Fruit fly (Drosophila melanogaster) whole organism, embryonic: ENCODE measurements around the gene CG32032.

Source experiments
- Blimp-1 ChIP-seq: fragments of 200-800 bp; sonication (Bioruptor generic); optimal IDR thresholded peaks from 3 replicates; lab custom pipeline; 2018; ENCODE audit warnings: missing biosample characterization, missing genetic modification characterization, mild to moderate bottlenecking, moderate library complexity, missing genetic modification reagents
- CG10274 ChIP-seq: fragments of 200-800 bp; sonication (Bioruptor generic); optimal IDR thresholded peaks from 3 replicates; lab custom pipeline; 2017; ENCODE audit warnings: missing biosample characterization, mild to moderate bottlenecking, missing genetic modification characterization
- CG11723 ChIP-seq: fragments of 200-800 bp; sonication (Bioruptor generic); optimal IDR thresholded peaks from 2 replicates; lab custom pipeline; 2017; ENCODE audit warnings: missing biosample characterization, mild to moderate bottlenecking, missing genetic modification characterization
- CG16863 ChIP-seq: fragments of 200-800 bp; sonication (Bioruptor generic); optimal IDR thresholded peaks from 3 replicates; lab custom pipeline; 2016; ENCODE audit warnings: missing biosample characterization, missing genetic modification characterization
- CG2712 ChIP-seq: fragments of 200-800 bp; optimal IDR thresholded peaks from 3 replicates; lab custom pipeline; 2019; ENCODE audit warnings: missing biosample characterization, mild to moderate bottlenecking, missing genetic modification characterization, moderate library complexity
- CG2889 ChIP-seq: fragments of 200-800 bp; sonication (Bioruptor generic); IDR thresholded peaks from 3 replicates; pipeline ENCODE4 v1.3.6; 2022; ENCODE audit warnings: missing biosample characterization, missing genetic modification characterization
- CG43689 ChIP-seq: fragments of 200-800 bp; sonication (Bioruptor generic); IDR thresholded peaks from 2 replicates; pipeline ENCODE4 v1.3.6; 2022; ENCODE audit warnings: missing biosample characterization, missing genetic modification characterization
- CG4617 ChIP-seq: fragments of 200-800 bp; sonication (Bioruptor generic); optimal IDR thresholded peaks from 3 replicates; lab custom pipeline; 2016; ENCODE audit warnings: missing biosample characterization, missing genetic modification characterization, borderline replicate concordance
- CG7987 ChIP-seq: fragments of 200-800 bp; sonication (Bioruptor generic); optimal IDR thresholded peaks from 2 replicates; lab custom pipeline; 2018; ENCODE audit warnings: missing biosample characterization, mild to moderate bottlenecking, missing genetic modification characterization, moderate library complexity
- CG8478 ChIP-seq: fragments of >200 bp; optimal IDR thresholded peaks from 2 replicates; lab custom pipeline; 2018
- CG9215 ChIP-seq: fragments of 200-800 bp; sonication (Bioruptor generic); IDR thresholded peaks from 2 replicates; pipeline ENCODE4 v1.3.6; 2022; ENCODE audit warnings: missing biosample characterization, missing genetic modification characterization
- Dbx ChIP-seq: fragments of 200-800 bp; sonication (Bioruptor generic); IDR thresholded peaks from 3 replicates; pipeline ENCODE4 v1.3.6; 2022; ENCODE audit warnings: missing biosample characterization, missing genetic modification characterization
- Dek ChIP-seq: fragments of 200-800 bp; sonication (Bioruptor generic); optimal IDR thresholded peaks from 3 replicates; lab custom pipeline; 2019; ENCODE audit warnings: missing biosample characterization, mild to moderate bottlenecking, missing genetic modification characterization, moderate library complexity
- Ets97D ChIP-seq: fragments of 200-800 bp; sonication (Bioruptor generic); optimal IDR thresholded peaks from 3 replicates; lab custom pipeline; 2016; ENCODE audit warnings: missing biosample characterization, missing genetic modification characterization
- HmgD ChIP-seq: fragments of 200-800 bp; sonication (Bioruptor generic); optimal IDR thresholded peaks from 3 replicates; lab custom pipeline; 2016; ENCODE audit warnings: missing biosample characterization, missing genetic modification characterization
- Hr78 ChIP-seq, 2 experiments: fragments of 200-800 bp in 1 of 2; fragments of >200 bp in 1 of 2; sonication (Bioruptor generic) in 1 of 2; optimal IDR thresholded peaks; 2 replicates each; lab custom pipeline; 2017 to 2019; ENCODE audit warnings: missing biosample characterization in 2 of 2, missing genetic modification characterization in 2 of 2, mild to moderate bottlenecking in 1 of 2, moderate library complexity in 1 of 2
- Lhr ChIP-seq: fragments of 200-800 bp; sonication (Bioruptor generic); optimal IDR thresholded peaks from 3 replicates; lab custom pipeline; 2017; ENCODE audit warnings: mild to moderate bottlenecking, missing biosample characterization, missing genetic modification reagents, missing genetic modification characterization
- MESR4 ChIP-seq: fragments of 200-800 bp; sonication (Bioruptor generic); optimal IDR thresholded peaks from 2 replicates; lab custom pipeline; 2018; ENCODE audit warnings: missing biosample characterization, mild to moderate bottlenecking, missing genetic modification characterization, moderate library complexity
- NFAT ChIP-seq: fragments of 200-800 bp; sonication (Bioruptor generic); IDR thresholded peaks from 2 replicates; pipeline ENCODE4 v1.3.6; 2022; ENCODE audit warnings: missing biosample characterization, missing genetic modification characterization
- Neu2 ChIP-seq: fragments of 200-800 bp; sonication (Bioruptor generic); optimal IDR thresholded peaks from 3 replicates; lab custom pipeline; 2016; ENCODE audit warnings: missing biosample characterization, missing genetic modification characterization, borderline replicate concordance
- Nf-YB ChIP-seq: fragments of 200-800 bp; sonication (Bioruptor generic); optimal IDR thresholded peaks from 3 replicates; lab custom pipeline; 2019; ENCODE audit warnings: missing biosample characterization, mild to moderate bottlenecking, missing genetic modification characterization, moderate library complexity
- Xrp1 ChIP-seq: fragments of 200-800 bp; sonication (Bioruptor generic); IDR thresholded peaks from 2 replicates; pipeline ENCODE4 v1.3.6; 2022; ENCODE audit warnings: missing biosample characterization, missing genetic modification characterization
- ac ChIP-seq: fragments of 200-800 bp; sonication (Bioruptor generic); optimal IDR thresholded peaks from 3 replicates; lab custom pipeline; 2017; ENCODE audit warnings: missing biosample characterization, mild to moderate bottlenecking, missing genetic modification characterization
- bigmax ChIP-seq: fragments of 200-800 bp; sonication (Bioruptor generic); optimal IDR thresholded peaks from 2 replicates; lab custom pipeline; 2018; ENCODE audit warnings: missing biosample characterization, mild to moderate bottlenecking, missing genetic modification characterization
- btn ChIP-seq: fragments of 200-800 bp; sonication (Bioruptor generic); optimal IDR thresholded peaks from 2 replicates; lab custom pipeline; 2016; ENCODE audit warnings: missing biosample characterization, missing genetic modification characterization
- chinmo ChIP-seq: fragments of 200-800 bp; sonication (Bioruptor generic); IDR thresholded peaks from 4 replicates; pipeline ENCODE4 v1.3.6; 2022; ENCODE audit warnings: missing biosample characterization, missing genetic modification characterization; ENCODE audit not compliant: partially characterized antibody
- cwo ChIP-seq: fragments of 200-800 bp; sonication (Bioruptor generic); optimal IDR thresholded peaks from 3 replicates; lab custom pipeline; 2017; ENCODE audit warnings: missing biosample characterization, missing genetic modification characterization, mild to moderate bottlenecking, moderate library complexity, missing genetic modification reagents
- dmrt99B ChIP-seq: fragments of 200-800 bp; sonication (Bioruptor generic); optimal IDR thresholded peaks from 2 replicates; lab custom pipeline; 2018; ENCODE audit warnings: missing biosample characterization, mild to moderate bottlenecking, missing genetic modification characterization, moderate library complexity
- emc ChIP-seq: fragments of 200-800 bp; sonication (Bioruptor generic); optimal IDR thresholded peaks from 2 replicates; lab custom pipeline; 2016; ENCODE audit warnings: missing biosample characterization, missing genetic modification characterization
- eyg ChIP-seq: fragments of 200-800 bp; sonication (Bioruptor generic); optimal IDR thresholded peaks from 3 replicates; lab custom pipeline; 2016; ENCODE audit warnings: missing biosample characterization, missing genetic modification characterization
- fd102C ChIP-seq: fragments of 200-800 bp; sonication (Bioruptor generic); optimal IDR thresholded peaks from 2 replicates; lab custom pipeline; 2018; ENCODE audit warnings: missing biosample characterization, mild to moderate bottlenecking, missing genetic modification characterization, moderate library complexity
- gcm2 ChIP-seq: fragments of 200-800 bp; sonication (Bioruptor generic); optimal IDR thresholded peaks from 2 replicates; lab custom pipeline; 2016; ENCODE audit warnings: missing biosample characterization, missing genetic modification characterization
- her ChIP-seq: fragments of 200-800 bp; sonication (Bioruptor generic); optimal IDR thresholded peaks from 2 replicates; lab custom pipeline; 2016; ENCODE audit warnings: missing biosample characterization, missing genetic modification characterization
- jing ChIP-seq: fragments of 200-800 bp; sonication (Bioruptor generic); optimal IDR thresholded peaks from 2 replicates; lab custom pipeline; 2018; ENCODE audit warnings: missing biosample characterization, mild to moderate bottlenecking, missing genetic modification characterization
- kah ChIP-seq: fragments of 200-800 bp; sonication (Bioruptor generic); optimal IDR thresholded peaks from 2 replicates; lab custom pipeline; 2018; ENCODE audit warnings: missing biosample characterization, mild to moderate bottlenecking, missing genetic modification characterization
- knrl ChIP-seq: fragments of 200-800 bp; sonication (Bioruptor generic); IDR thresholded peaks from 3 replicates; pipeline ENCODE4 v1.3.6; 2022; ENCODE audit warnings: missing biosample characterization, missing genetic modification characterization; ENCODE audit not compliant: partially characterized antibody
- lov ChIP-seq, 2 experiments: fragments of 200-800 bp in 1 of 2; fragments of >200 bp in 1 of 2; sonication (Bioruptor generic) in 1 of 2; IDR thresholded peaks in 1 of 2; optimal IDR thresholded peaks in 1 of 2; 2 replicates in 1 of 2; 3 replicates in 1 of 2; pipeline versions ENCODE4 v1.3.6 to Lab custom; 2017 to 2022; ENCODE audit warnings: missing biosample characterization in 1 of 2, missing genetic modification characterization in 1 of 2
- nmo ChIP-seq: fragments of 200-800 bp; sonication (Bioruptor generic); optimal IDR thresholded peaks from 2 replicates; lab custom pipeline; 2018; ENCODE audit warnings: missing biosample characterization, mild to moderate bottlenecking, missing genetic modification characterization, moderate library complexity
- onecut ChIP-seq: fragments of 200-800 bp; sonication (Bioruptor generic); IDR thresholded peaks from 2 replicates; pipeline ENCODE4 v1.3.6; 2022; ENCODE audit warnings: missing biosample characterization, missing genetic modification characterization
- otp ChIP-seq: fragments of 200-800 bp; sonication (Bioruptor generic); IDR thresholded peaks from 3 replicates; pipeline ENCODE4, ENCODE4 v1.3.6; 2022; ENCODE audit warnings: missing biosample characterization, missing genetic modification characterization
- pfk ChIP-seq: fragments of 200-800 bp; sonication (Bioruptor generic); optimal IDR thresholded peaks from 2 replicates; lab custom pipeline; 2018; ENCODE audit warnings: missing biosample characterization, mild to moderate bottlenecking, missing genetic modification characterization, moderate library complexity
- psq ChIP-seq: fragments of 200-800 bp; sonication (Bioruptor generic); optimal IDR thresholded peaks from 2 replicates; lab custom pipeline; 2017; ENCODE audit warnings: missing biosample characterization, missing genetic modification characterization
- row ChIP-seq: fragments of 200-800 bp; sonication (Bioruptor generic); IDR thresholded peaks from 3 replicates; pipeline ENCODE4 v1.3.6; 2022; ENCODE audit warnings: missing biosample characterization, missing genetic modification characterization
- seq ChIP-seq: fragments of 200-800 bp; sonication (Bioruptor generic); IDR thresholded peaks from 2 replicates; pipeline ENCODE4 v1.3.6; 2022; ENCODE audit warnings: missing biosample characterization, missing genetic modification characterization
- sim ChIP-seq: fragments of 200-800 bp; sonication (Bioruptor generic); IDR thresholded peaks from 2 replicates; pipeline ENCODE4 v1.3.6; 2022; ENCODE audit warnings: missing biosample characterization, missing genetic modification characterization
- sqz ChIP-seq: fragments of 200-800 bp; sonication (Bioruptor generic); optimal IDR thresholded peaks from 3 replicates; lab custom pipeline; 2018; ENCODE audit warnings: missing biosample characterization, mild to moderate bottlenecking, missing genetic modification characterization
- tin ChIP-seq: fragments of 200-800 bp; sonication (Bioruptor generic); optimal IDR thresholded peaks from 3 replicates; lab custom pipeline; 2016; ENCODE audit warnings: missing biosample characterization, missing genetic modification characterization
- tll ChIP-seq, 2 experiments: fragments of 200-800 bp in 1 of 2; fragments of >200 bp in 1 of 2; sonication (Bioruptor generic) in 1 of 2; optimal IDR thresholded peaks; 2 replicates each; lab custom pipeline; 2017 to 2019; ENCODE audit warnings: missing biosample characterization in 2 of 2, missing genetic modification characterization in 2 of 2, mild to moderate bottlenecking in 1 of 2, moderate library complexity in 1 of 2
- wor ChIP-seq: fragments of 200-800 bp; sonication (Bioruptor generic); IDR thresholded peaks from 2 replicates; pipeline ENCODE4 v1.3.6; 2022; ENCODE audit warnings: missing biosample characterization, missing genetic modification characterization
- zen2 ChIP-seq: fragments of 200-800 bp; sonication (Bioruptor generic); IDR thresholded peaks from 3 replicates; pipeline ENCODE4 v1.3.6; 2022; ENCODE audit warnings: missing biosample characterization, missing genetic modification characterization; ENCODE audit not compliant: partially characterized antibody

The CG32032 gene

DNA sequence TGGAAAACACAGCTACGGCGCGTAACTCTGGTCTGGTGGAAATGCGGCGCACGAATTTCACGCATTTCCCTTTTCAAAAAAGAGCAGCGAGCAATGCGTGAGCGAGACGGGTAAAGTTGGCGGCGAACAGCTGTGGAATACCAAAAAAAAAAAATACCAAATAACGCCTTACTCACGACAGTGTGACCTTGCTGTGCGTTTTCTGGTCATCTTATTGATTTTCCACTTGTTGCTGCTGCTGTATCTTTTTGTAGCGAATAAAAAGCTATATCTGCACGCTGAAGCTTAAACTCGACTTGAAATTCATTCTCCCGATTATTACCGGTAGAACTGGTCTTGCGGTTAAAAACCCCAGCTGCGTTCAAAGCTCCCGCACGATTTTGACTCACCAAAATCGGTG, 41.5 kb downstream of the CG32032 start, which contains the start of the genes bol and Dhpr (continued):
- no peak for TF ChIP-seq psq (GFP tag; lab: Kevin White, UChicago)
- TF ChIP-seq kah (GFP tag; lab: Kevin White, UChicago), result peak; percentile 96
- TF ChIP-seq CG9215 (GFP tag; lab: Robert Waterston, UW), result no peak
- TF ChIP-seq tin (GFP tag; lab: Kevin White, UChicago), result peak; percentile 24
- TF ChIP-seq CG2712, result peak; percentile 2
- peak; percentile 75 for TF ChIP-seq HmgD
- no peak for TF ChIP-seq CG43689
- no peak for TF ChIP-seq jing (GFP tag; lab: Kevin White, UChicago)
- no peak for TF ChIP-seq eyg
- no peak for TF ChIP-seq emc (GFP tag; lab: Kevin White, UChicago)
- TF ChIP-seq Neu2 (GFP tag; lab: Kevin White, UChicago), result no peak
- no peak for TF ChIP-seq gcm2 (GFP tag; lab: Kevin White, UChicago)
- no peak for TF ChIP-seq NFAT (GFP tag; lab: Robert Waterston, UW)
- TF ChIP-seq wor, result no peak
- TF ChIP-seq dmrt99B, result no peak
- no peak for TF ChIP-seq CG10274 (GFP tag; lab: Kevin White, UChicago)
- TF ChIP-seq fd102C, result no peak
- TF ChIP-seq zen2 (GFP tag; lab: Robert Waterston, UW), result no peak; the same call in 2 of the 3 replicates
- TF ChIP-seq tll (GFP tag; optimal IDR thresholded peaks at IDR 0.05; lab: Kevin White, UChicago), result peak in 1 of 2 experiments; percentile 3
- TF ChIP-seq row (GFP tag; lab: Robert Waterston, UW), result peak; percentile 44; the same call in 2 of the 3 replicates
- TF ChIP-seq otp, result no peak
- peak; percentile 28; the same call in 1 of the 3 replicates for TF ChIP-seq Dbx
- no peak for TF ChIP-seq CG7987
- TF ChIP-seq MESR4 (GFP tag; lab: Kevin White, UChicago), result peak; percentile 34
- peak; percentile 52 for TF ChIP-seq nmo (GFP tag; lab: Kevin White, UChicago)
- TF ChIP-seq ac (GFP tag; lab: Kevin White, UChicago), result no peak
- no peak for TF ChIP-seq CG16863
- TF ChIP-seq Lhr, result peak; percentile 51
- TF ChIP-seq btn (GFP tag; lab: Kevin White, UChicago), result no peak
- peak; percentile 49 for TF ChIP-seq sqz
- TF ChIP-seq Dek, result peak; percentile 20
- TF ChIP-seq her (GFP tag; lab: Kevin White, UChicago), result peak; percentile 50
- no peak for TF ChIP-seq CG11723 (GFP tag; lab: Kevin White, UChicago)
- no peak for TF ChIP-seq bigmax (GFP tag; lab: Kevin White, UChicago)
- TF ChIP-seq lov (optimal IDR thresholded peaks at IDR 0.05; lab: Kevin White, UChicago), result no peak
- TF ChIP-seq lov (GFP tag; IDR thresholded peaks at IDR 0.05; lab: Robert Waterston, UW), result peak; percentile 59; the same call in 1 of the 3 replicates
- peak; percentile 84; the same call in 3 of the 4 replicates for TF ChIP-seq chinmo
- TF ChIP-seq Ets97D (GFP tag; lab: Kevin White, UChicago), result peak; percentile 89
- TF ChIP-seq knrl, result peak; percentile 35; the same call in 1 of the 3 replicates
- TF ChIP-seq onecut (GFP tag; lab: Robert Waterston, UW), result peak; percentile 100
- TF ChIP-seq pfk (GFP tag; lab: Kevin White, UChicago), result peak; percentile 0
- TF ChIP-seq Blimp-1 (GFP tag; lab: Kevin White, UChicago), result peak; percentile 66
- TF ChIP-seq seq (GFP tag; lab: Robert Waterston, UW), result no peak
- TF ChIP-seq CG2889 (GFP tag; lab: Robert Waterston, UW), result no peak
- peak; percentile 81 for TF ChIP-seq CG4617 (GFP tag; lab: Kevin White, UChicago)
- no peak for TF ChIP-seq Nf-YB (GFP tag; lab: Kevin White, UChicago)
- TF ChIP-seq Hr78 (GFP tag; optimal IDR thresholded peaks at IDR 0.05; lab: Kevin White, UChicago), result no peak
- TF ChIP-seq CG8478, result no peak
- TF ChIP-seq Xrp1 (GFP tag; lab: Robert Waterston, UW), result no peak
- TF ChIP-seq sim (GFP tag; lab: Robert Waterston, UW), result no peak
- peak; percentile 32 for TF ChIP-seq cwo (GFP tag; lab: Kevin White, UChicago)
